Worm (Caenorhabditis elegans) whole organism, L2 larva: Measurements from ENCODE around the gene R06B10.7.

Experiments used
- C34F6.9 ChIP-seq: fragments of 150-350 bp; optimal IDR thresholded peaks from 2 replicates; lab custom pipeline; 2014; ENCODE audit warnings: missing biosample characterization, missing genetic modification characterization
- F13H6.1 ChIP-seq: sonication (generic microtip); optimal IDR thresholded peaks from 2 replicates; lab custom pipeline; 2016; ENCODE audit warnings: missing genetic modification characterization, missing compliant biosample characterization
- R02D3.7 ChIP-seq: fragments of 150-350 bp; optimal IDR thresholded peaks from 2 replicates; lab custom pipeline; 2014; ENCODE audit warnings: missing biosample characterization, missing genetic modification characterization
- Y55F3AM.14 ChIP-seq: fragments of 200-800 bp; sonication (Bioruptor generic); optimal IDR thresholded peaks from 2 replicates; lab custom pipeline; 2018; ENCODE audit warnings: mild to moderate bottlenecking, missing genetic modification characterization, missing compliant biosample characterization
- ZK546.5 ChIP-seq: sonication (generic microtip); optimal IDR thresholded peaks from 2 replicates; lab custom pipeline; 2017; ENCODE audit warnings: missing biosample characterization, missing genetic modification characterization
- alr-1 ChIP-seq: fragments of 150-350 bp; optimal IDR thresholded peaks from 2 replicates; lab custom pipeline; 2014; ENCODE audit warnings: missing biosample characterization, missing genetic modification characterization
- aly-2 ChIP-seq: fragments of 150-350 bp; optimal IDR thresholded peaks from 2 replicates; lab custom pipeline; 2014; ENCODE audit warnings: missing biosample characterization, missing genetic modification characterization
- ama-1 ChIP-seq: fragments of 150-350 bp; optimal IDR thresholded peaks from 2 replicates; lab custom pipeline; 2018; ENCODE audit warnings: inconsistent platforms
- blmp-1 ChIP-seq: sonication (generic microtip); optimal IDR thresholded peaks from 2 replicates; lab custom pipeline; 2017; ENCODE audit warnings: missing genetic modification characterization, mild to moderate bottlenecking, missing compliant biosample characterization, antibody characterized with exemption, moderate library complexity; ENCODE audit not compliant: insufficient read depth
- ceh-16 ChIP-seq: fragments of 150-350 bp; optimal IDR thresholded peaks from 2 replicates; lab custom pipeline; 2014; ENCODE audit warnings: missing biosample characterization, missing genetic modification characterization
- ceh-82 ChIP-seq: fragments of 150-350 bp; optimal IDR thresholded peaks from 2 replicates; lab custom pipeline; 2014; ENCODE audit warnings: missing biosample characterization, missing genetic modification characterization
- egl-27 ChIP-seq: sonication (generic microtip); optimal IDR thresholded peaks from 3 replicates; lab custom pipeline; 2017; ENCODE audit warnings: missing biosample characterization, missing genetic modification reagents, missing genetic modification characterization
- elt-1 ChIP-seq: fragments of 150-350 bp; optimal IDR thresholded peaks from 2 replicates; lab custom pipeline; 2014; ENCODE audit warnings: missing biosample characterization, missing genetic modification characterization
- fos-1 ChIP-seq: fragments of 150-350 bp; optimal IDR thresholded peaks from 2 replicates; lab custom pipeline; 2014; ENCODE audit warnings: missing biosample characterization, missing genetic modification characterization
- gmeb-1 ChIP-seq: fragments of 150-350 bp; optimal IDR thresholded peaks from 2 replicates; lab custom pipeline; 2014; ENCODE audit warnings: missing biosample characterization, missing genetic modification characterization
- lin-11 ChIP-seq: fragments of 150-350 bp; sonication (generic microtip); optimal IDR thresholded peaks from 2 replicates; lab custom pipeline; 2014; ENCODE audit warnings: missing biosample characterization, missing genetic modification characterization, inconsistent platforms, mixed read lengths
- lin-39 ChIP-seq: fragments of 150-350 bp; optimal IDR thresholded peaks from 2 replicates; lab custom pipeline; 2014; ENCODE audit warnings: missing biosample characterization, missing genetic modification reagents, missing genetic modification characterization
- lsy-2 ChIP-seq, 2 experiments: fragments of 150-350 bp in 1 of 2; sonication (generic microtip) in 1 of 2; optimal IDR thresholded peaks; 2 replicates each; lab custom pipeline; 2014 to 2017; ENCODE audit warnings: missing biosample characterization in 2 of 2, missing genetic modification characterization in 2 of 2
- mbf-1 ChIP-seq: sonication (generic microtip); optimal IDR thresholded peaks from 2 replicates; lab custom pipeline; 2017; ENCODE audit warnings: missing biosample characterization, missing genetic modification characterization
- mdl-1 ChIP-seq, 2 experiments: fragments of 150-350 bp in 1 of 2; sonication (generic microtip) in 1 of 2; optimal IDR thresholded peaks; 2 replicates each; lab custom pipeline; 2017; ENCODE audit warnings: missing biosample characterization in 2 of 2, missing genetic modification characterization in 2 of 2
- nhr-10 ChIP-seq: sonication (generic microtip); optimal IDR thresholded peaks from 2 replicates; lab custom pipeline; 2017; ENCODE audit warnings: missing biosample characterization, missing genetic modification characterization
- nhr-12 ChIP-seq: fragments of 150-350 bp; optimal IDR thresholded peaks from 2 replicates; lab custom pipeline; 2014; ENCODE audit warnings: missing biosample characterization, missing genetic modification characterization
- nhr-129 ChIP-seq: fragments of 150-350 bp; optimal IDR thresholded peaks from 2 replicates; lab custom pipeline; 2014; ENCODE audit warnings: missing biosample characterization, missing genetic modification characterization
- nhr-21 ChIP-seq: fragments of 150-350 bp; optimal IDR thresholded peaks from 2 replicates; lab custom pipeline; 2014; ENCODE audit warnings: missing biosample characterization, missing genetic modification characterization
- nhr-23 ChIP-seq: fragments of 150-350 bp; optimal IDR thresholded peaks from 2 replicates; lab custom pipeline; 2014; ENCODE audit warnings: missing biosample characterization, missing genetic modification reagents, missing genetic modification characterization
- nhr-25 ChIP-seq: fragments of 150-350 bp; sonication (generic microtip); optimal IDR thresholded peaks from 3 replicates; lab custom pipeline; 2014; ENCODE audit warnings: missing biosample characterization, missing genetic modification characterization
- nhr-6 ChIP-seq: fragments of 150-350 bp; optimal IDR thresholded peaks from 2 replicates; lab custom pipeline; 2014; ENCODE audit warnings: missing biosample characterization, missing genetic modification characterization
- peb-1 ChIP-seq: fragments of 150-350 bp; optimal IDR thresholded peaks from 2 replicates; lab custom pipeline; 2014; ENCODE audit warnings: missing biosample characterization, missing genetic modification characterization
- sem-4 ChIP-seq: fragments of 150-350 bp; optimal IDR thresholded peaks from 2 replicates; lab custom pipeline; 2014; ENCODE audit warnings: missing biosample characterization, missing genetic modification reagents, missing genetic modification characterization
- skn-1 ChIP-seq: sonication (generic microtip); optimal IDR thresholded peaks from 2 replicates; lab custom pipeline; 2017; ENCODE audit warnings: missing biosample characterization, missing genetic modification characterization
- sma-3 ChIP-seq: sonication (generic microtip); optimal IDR thresholded peaks from 2 replicates; lab custom pipeline; 2016; ENCODE audit warnings: missing genetic modification reagents, missing genetic modification characterization, missing compliant biosample characterization
- snpc-4 ChIP-seq: fragments of 150-350 bp; optimal IDR thresholded peaks from 2 replicates; lab custom pipeline; 2014; ENCODE audit warnings: missing biosample characterization, missing genetic modification characterization
- unc-55 ChIP-seq: fragments of 150-350 bp; sonication (generic microtip); optimal IDR thresholded peaks from 3 replicates; lab custom pipeline; 2014; ENCODE audit warnings: missing biosample characterization, missing genetic modification reagents, missing genetic modification characterization
- unc-62 ChIP-seq: fragments of 150-350 bp; optimal IDR thresholded peaks from 2 replicates; lab custom pipeline; 2014; ENCODE audit warnings: missing biosample characterization, missing genetic modification reagents, missing genetic modification characterization
- ztf-1 ChIP-seq: fragments of 200-800 bp; sonication (Bioruptor generic); conservative IDR thresholded peaks from 2 replicates; pipeline ENCODE4 v1.3.6; 2022; ENCODE audit warnings: missing genetic modification characterization, missing compliant biosample characterization
- ztf-4 ChIP-seq: fragments of 150-350 bp; optimal IDR thresholded peaks from 2 replicates; lab custom pipeline; 2014; ENCODE audit warnings: missing biosample characterization, missing genetic modification characterization

The R06B10.7 gene

DNA sequence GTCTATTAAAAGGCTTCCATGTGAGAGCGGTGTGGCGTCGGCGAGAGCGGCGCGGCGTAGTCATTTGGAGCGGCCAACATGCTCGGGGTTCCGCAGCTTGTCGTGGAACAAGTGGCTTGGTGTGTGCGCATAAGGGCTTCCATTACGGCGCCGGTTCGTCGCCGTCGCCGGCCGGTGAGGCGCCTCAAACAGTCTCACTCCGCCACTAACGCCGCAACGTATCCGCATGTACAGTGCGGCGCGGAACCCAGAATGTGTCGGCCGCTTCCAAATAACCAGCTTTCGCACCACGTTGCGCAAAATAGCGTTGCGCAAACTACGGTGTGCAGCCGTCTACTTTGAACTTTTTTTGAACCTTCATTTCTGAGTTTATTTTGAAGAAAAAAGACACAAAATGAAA is 30.3 kb downstream of the R06B10.7 start:
- TF ChIP-seq snpc-4 = no peak
- TF ChIP-seq lsy-2 (tag; optimal IDR thresholded peaks at IDR 0.05; lab: Kevin White, UChicago) = no peak
- no peak for TF ChIP-seq sma-3 (GFP tag; lab: Kevin White, UChicago)
- no peak for TF ChIP-seq unc-55 (GFP tag; lab: Kevin White, UChicago)
- TF ChIP-seq ceh-82 (tag; lab: Kevin White, UChicago) = no peak
- no peak for TF ChIP-seq nhr-10 (tag; lab: Kevin White, UChicago)
- no peak for TF ChIP-seq aly-2
- no peak for TF ChIP-seq sem-4 (tag; lab: Kevin White, UChicago)
- TF ChIP-seq C34F6.9 (tag; lab: Kevin White, UChicago) = no peak
- no peak for TF ChIP-seq R02D3.7
- TF ChIP-seq skn-1 (tag; lab: Kevin White, UChicago) = no peak
- no peak for TF ChIP-seq nhr-25 (tag; lab: Kevin White, UChicago)
- TF ChIP-seq mbf-1 (tag; lab: Kevin White, UChicago) = no peak
- TF ChIP-seq ztf-1 (GFP tag; lab: Robert Waterston, UW) = no peak
- no peak for TF ChIP-seq lin-39 (tag; lab: Kevin White, UChicago)
- TF ChIP-seq egl-27 (tag; lab: Kevin White, UChicago) = no peak
- TF ChIP-seq blmp-1 (tag; lab: Kevin White, UChicago) = no peak
- TF ChIP-seq Y55F3AM.14 (GFP tag; lab: Kevin White, UChicago) = no peak

DNA sequence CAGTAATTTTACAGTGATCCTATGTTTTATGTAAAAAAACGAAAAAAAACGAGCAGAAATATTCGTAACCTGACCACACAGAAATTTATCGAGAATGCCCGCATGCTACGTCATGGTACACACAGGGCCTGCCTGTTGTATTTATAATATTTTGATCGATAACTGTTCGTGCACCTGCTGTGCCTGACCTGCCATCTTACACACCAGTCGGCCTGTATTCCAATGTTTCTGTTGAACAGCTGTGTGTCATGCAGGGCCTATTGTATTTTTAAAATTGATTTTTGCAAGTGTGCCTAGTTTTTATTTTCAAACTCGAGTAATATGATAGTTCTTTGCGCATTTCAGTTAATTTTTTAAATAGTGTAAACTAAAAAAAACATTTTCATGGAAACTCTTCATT is 34.9 kb downstream of the R06B10.7 start:
- TF ChIP-seq nhr-129 = no peak
- no peak for TF ChIP-seq snpc-4
- TF ChIP-seq nhr-23 (tag; lab: Kevin White, UChicago) = no peak
- no peak for TF ChIP-seq C34F6.9 (tag; lab: Kevin White, UChicago)
- TF ChIP-seq nhr-21 (tag; lab: Kevin White, UChicago) = no peak
- TF ChIP-seq ceh-82 (tag; lab: Kevin White, UChicago) = no peak
- TF ChIP-seq F13H6.1 = no peak
- TF ChIP-seq ztf-1 (GFP tag; lab: Robert Waterston, UW) = no peak
- no peak for TF ChIP-seq Y55F3AM.14 (GFP tag; lab: Kevin White, UChicago)
- TF ChIP-seq sem-4 (tag; lab: Kevin White, UChicago) = no peak
- TF ChIP-seq nhr-25 (tag; lab: Kevin White, UChicago) = no peak
- TF ChIP-seq lin-11 (tag; lab: Kevin White, UChicago) = no peak
- TF ChIP-seq ZK546.5 (tag; lab: Kevin White, UChicago) = no peak

DNA sequence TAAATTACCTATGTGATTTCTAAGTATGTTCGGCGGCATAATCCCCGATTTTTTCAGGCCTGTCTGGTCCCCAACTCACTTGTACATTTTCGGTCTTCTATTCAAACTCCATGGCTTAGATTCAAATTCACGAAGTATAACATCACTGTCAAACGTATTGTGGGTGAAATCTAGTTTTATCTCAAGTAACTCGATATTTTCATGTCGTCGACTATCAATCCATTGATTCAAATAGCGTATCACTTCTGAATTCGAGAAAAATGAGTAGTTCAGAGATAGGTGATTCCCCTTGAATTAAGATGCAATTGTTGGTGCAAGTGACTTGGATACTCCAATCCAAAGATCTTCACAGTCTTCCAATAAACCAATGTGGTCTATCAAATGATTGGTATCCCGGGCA is 36.6 kb downstream of the R06B10.7 start:
- TF ChIP-seq nhr-6 (tag; lab: Kevin White, UChicago) = no peak
- no peak for TF ChIP-seq lsy-2 (tag; optimal IDR thresholded peaks at IDR 0.05; lab: Kevin White, UChicago)
- TF ChIP-seq alr-1 = no peak
- no peak for TF ChIP-seq nhr-12 (tag; lab: Kevin White, UChicago)
- no peak for TF ChIP-seq unc-55 (GFP tag; lab: Kevin White, UChicago)
- no peak for TF ChIP-seq nhr-129
- TF ChIP-seq C34F6.9 (tag; lab: Kevin White, UChicago) = no peak
- TF ChIP-seq ama-1 (lab: Kevin White, UChicago) = no peak
- no peak for TF ChIP-seq Y55F3AM.14 (GFP tag; lab: Kevin White, UChicago)
- no peak for TF ChIP-seq ztf-4
- no peak for TF ChIP-seq elt-1 (tag; lab: Kevin White, UChicago)
- TF ChIP-seq ceh-16 = no peak
- TF ChIP-seq F13H6.1 = no peak
- TF ChIP-seq nhr-21 (tag; lab: Kevin White, UChicago) = no peak
- no peak for TF ChIP-seq lin-11 (tag; lab: Kevin White, UChicago)

DNA sequence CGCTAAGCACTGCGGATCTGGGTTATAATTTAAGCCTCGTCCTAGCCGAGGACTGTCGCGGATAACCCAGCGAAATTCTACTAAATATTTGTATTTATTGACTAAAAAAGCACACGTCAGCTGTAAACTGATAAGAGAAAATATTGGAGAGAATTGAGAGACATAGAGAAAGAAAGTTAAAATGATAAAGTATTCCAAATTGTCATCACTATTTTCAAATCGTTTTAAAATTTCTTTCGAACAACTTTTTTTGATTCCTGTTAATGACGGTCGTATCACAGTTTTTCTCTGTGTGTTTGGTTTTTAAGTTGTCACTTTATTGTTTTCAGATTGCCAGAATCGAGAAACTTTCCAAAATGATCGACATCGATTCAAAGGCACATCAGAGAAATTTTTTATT is 39.2 kb downstream of the R06B10.7 start, which contains the start of gene fbxa-51:
fbxa-51 (plus strand) TSS at position 322 of the 400 bp plus-strand sequence.
- no peak for TF ChIP-seq Y55F3AM.14 (GFP tag; lab: Kevin White, UChicago)
- no peak for TF ChIP-seq nhr-21 (tag; lab: Kevin White, UChicago)
- TF ChIP-seq nhr-12 (tag; lab: Kevin White, UChicago) = no peak
- no peak for TF ChIP-seq nhr-10 (tag; lab: Kevin White, UChicago)
- TF ChIP-seq mdl-1 (tag; optimal IDR thresholded peaks at IDR 0.05; lab: Kevin White, UChicago) = no peak
- no peak for TF ChIP-seq peb-1 (tag; lab: Kevin White, UChicago)
- TF ChIP-seq fos-1 = peak; percentile 35
- TF ChIP-seq, all 48 proteins: peak for 1

DNA sequence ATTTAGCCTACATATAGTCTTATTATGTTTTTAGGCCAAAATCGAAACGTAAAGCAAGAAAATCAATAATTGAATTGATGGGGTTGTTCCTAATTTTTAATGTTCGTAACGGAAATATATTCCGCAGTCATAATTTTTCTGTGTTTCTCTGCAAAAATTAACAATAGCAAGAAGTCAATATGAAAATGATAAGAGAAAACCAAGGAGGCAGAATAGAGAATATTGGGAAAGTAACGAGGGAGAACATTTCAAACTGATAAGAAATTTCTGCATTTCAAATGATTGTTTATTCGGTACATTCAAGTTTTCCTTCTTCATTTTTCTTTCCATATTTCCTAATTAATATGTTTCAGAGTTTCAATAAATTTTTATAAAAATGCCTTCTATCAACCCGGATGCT is 45.2 kb downstream of the R06B10.7 start, which contains the start of gene fbxa-54:
fbxa-54 (plus strand) TSS at position 354 of the 400 bp plus-strand sequence.
- TF ChIP-seq gmeb-1 (tag; lab: Kevin White, UChicago) (peak; percentile 9), unc-62 (GFP tag; lab: Kevin White, UChicago) (no peak), nhr-6 (tag; lab: Kevin White, UChicago) (no peak), ceh-16 (no peak), R02D3.7 (no peak), nhr-23 (tag; lab: Kevin White, UChicago) (no peak), skn-1 (tag; lab: Kevin White, UChicago) (no peak), egl-27 (tag; lab: Kevin White, UChicago) (no peak), fos-1 (peak; percentile 84)
